Fruit fly (Drosophila melanogaster) whole organism, adult: ENCODE measurements around the gene CG5388.

Experiments used
- CG11617 ChIP-seq: fragments of 200-800 bp; sonication (Bioruptor generic); optimal IDR thresholded peaks from 2 replicates; lab custom pipeline; 2017; ENCODE audit warnings: mild to moderate bottlenecking, missing biosample characterization, missing genetic modification reagents, missing genetic modification characterization
- CG12768 ChIP-seq: fragments of 200-800 bp; sonication (Bioruptor generic); optimal IDR thresholded peaks from 2 replicates; lab custom pipeline; 2017; ENCODE audit warnings: missing biosample characterization, missing genetic modification characterization, mild to moderate bottlenecking, moderate library complexity, missing genetic modification reagents
- CG14711 ChIP-seq: fragments of 200-800 bp; sonication (Bioruptor generic); optimal IDR thresholded peaks from 2 replicates; lab custom pipeline; 2018; ENCODE audit warnings: missing biosample characterization, mild to moderate bottlenecking, missing genetic modification characterization, moderate library complexity
- CG7045 ChIP-seq: fragments of 200-800 bp; sonication (Bioruptor generic); optimal IDR thresholded peaks from 2 replicates; lab custom pipeline; 2017; ENCODE audit warnings: missing biosample characterization, mild to moderate bottlenecking, missing genetic modification characterization
- CG7101 ChIP-seq: fragments of 200-800 bp; sonication (Bioruptor generic); optimal IDR thresholded peaks from 2 replicates; lab custom pipeline; 2018; ENCODE audit warnings: missing biosample characterization, mild to moderate bottlenecking, missing genetic modification characterization, moderate library complexity
- Clk ChIP-seq: fragments of 200-800 bp; sonication (Bioruptor generic); optimal IDR thresholded peaks from 2 replicates; lab custom pipeline; 2017; ENCODE audit warnings: missing biosample characterization, missing genetic modification characterization
- Crg-1 ChIP-seq: fragments of 200-800 bp; sonication (Bioruptor generic); optimal IDR thresholded peaks from 2 replicates; lab custom pipeline; 2016; ENCODE audit warnings: missing biosample characterization, missing genetic modification characterization
- Hr96 ChIP-seq: fragments of 200-800 bp; sonication (Bioruptor generic); optimal IDR thresholded peaks from 2 replicates; lab custom pipeline; 2016; ENCODE audit warnings: missing biosample characterization, missing genetic modification characterization
- Mnt ChIP-seq: fragments of 200-800 bp; sonication (Bioruptor generic); optimal IDR thresholded peaks from 2 replicates; lab custom pipeline; 2016; ENCODE audit warnings: missing biosample characterization, mild to moderate bottlenecking, missing genetic modification characterization
- bab1 ChIP-seq: fragments of 200-800 bp; sonication (Bioruptor generic); optimal IDR thresholded peaks from 3 replicates; lab custom pipeline; 2019; ENCODE audit warnings: missing biosample characterization, mild to moderate bottlenecking, missing genetic modification characterization, moderate library complexity
- cnc ChIP-seq, 2 experiments: fragments of >200 bp; optimal IDR thresholded peaks; 2 replicates each; lab custom pipeline; 2017
- kay ChIP-seq: fragments of 200-800 bp; sonication (Bioruptor generic); peaks from one replicate; lab custom pipeline; 2016; ENCODE audit warnings: missing biosample characterization, missing genetic modification characterization, borderline replicate concordance
- pad ChIP-seq: fragments of 200-800 bp; sonication (Bioruptor generic); optimal IDR thresholded peaks from 3 replicates; lab custom pipeline; 2017; ENCODE audit warnings: missing biosample characterization, missing genetic modification characterization, mild to moderate bottlenecking, moderate library complexity, missing genetic modification reagents
- tj ChIP-seq: fragments of 200-800 bp; sonication (Bioruptor generic); optimal IDR thresholded peaks from 3 replicates; lab custom pipeline; 2017; ENCODE audit warnings: missing biosample characterization, mild to moderate bottlenecking, missing genetic modification characterization, moderate library complexity

DNA sequence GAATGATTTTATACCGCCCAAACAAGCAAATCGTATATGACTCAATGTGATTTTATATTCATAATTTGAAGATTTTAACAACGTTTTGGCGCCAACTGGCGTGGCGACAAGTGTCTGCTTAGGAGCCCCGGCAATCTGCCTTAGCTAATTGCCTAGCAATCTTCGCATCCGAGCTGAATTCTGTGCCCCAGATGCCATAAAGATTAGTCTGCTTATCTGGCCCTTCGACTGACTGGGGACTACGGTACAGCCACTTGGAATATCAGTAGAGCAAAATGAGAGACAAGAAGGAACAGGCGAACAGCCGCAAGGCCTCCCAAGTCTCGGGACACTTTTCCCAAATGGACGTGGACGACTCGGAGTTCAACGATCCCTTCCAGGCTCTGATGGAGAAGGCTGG lies 40.0 kb downstream of the CG5388 start:
- no peak for TF ChIP-seq CG12768 (GFP tag; lab: Kevin White, UChicago)
- TF ChIP-seq kay (GFP tag; lab: Kevin White, UChicago), result no peak
- TF ChIP-seq CG7101, result no peak
- TF ChIP-seq CG7045 (GFP tag; lab: Kevin White, UChicago), result no peak
- no peak for TF ChIP-seq Hr96 (GFP tag; lab: Kevin White, UChicago)
- no peak for TF ChIP-seq Mnt (GFP tag; lab: Kevin White, UChicago)
- TF ChIP-seq pad (GFP tag; lab: Kevin White, UChicago), result no peak
- TF ChIP-seq Crg-1, result no peak
- TF ChIP-seq Clk, result no peak
- TF ChIP-seq cnc (optimal IDR thresholded peaks at IDR 0.05; lab: Kevin White, UChicago), result no peak
- no peak for TF ChIP-seq CG11617
- TF ChIP-seq tj (GFP tag; lab: Kevin White, UChicago), result no peak
- TF ChIP-seq bab1, result no peak
- no peak for TF ChIP-seq CG14711 (tag; lab: Kevin White, UChicago)
